Fruit fly (Drosophila melanogaster): ENCODE measurements around the gene Cyp9f3.

Cyp9f3 gene

dm6 chr3R:12364580-12364979 lies 34.1 kb downstream of the Cyp9f3 start, which contains the start of gene Tim17a1 (continued):
- no peak for TF ChIP-seq Poxn (GFP tag; IDR thresholded peaks at IDR 0.05)
- no peak for TF ChIP-seq sens (GFP tag)
- no peak for TF ChIP-seq Kr (GFP tag; optimal IDR thresholded peaks at IDR 0.05)
- TF ChIP-seq CG10147 (GFP tag; optimal IDR thresholded peaks at IDR 0.05) = no peak
- TF ChIP-seq CG9609 (GFP tag; optimal IDR thresholded peaks at IDR 0.05) = no peak
- TF ChIP-seq Doc2 (GFP tag; IDR thresholded peaks at IDR 0.05) = no peak

DNA sequence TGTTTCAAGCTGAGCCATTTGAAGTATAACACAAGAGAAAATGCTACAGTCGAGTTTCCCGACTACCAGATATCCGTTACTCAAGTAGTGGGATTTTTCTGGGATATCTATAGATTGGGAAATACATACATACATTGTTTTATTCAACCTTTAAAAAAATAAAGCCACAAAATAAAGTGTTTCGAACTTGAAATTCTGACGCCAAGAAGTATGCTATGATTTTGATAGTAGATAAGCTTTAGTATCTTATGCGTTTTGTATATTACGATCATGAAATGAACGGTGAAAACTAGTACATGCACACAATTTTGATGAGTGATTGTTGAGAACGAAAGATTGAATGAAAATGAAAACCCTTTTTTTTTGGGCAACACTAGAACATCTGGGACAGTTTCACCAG lies 35.2 kb downstream of the Cyp9f3 start:
- TF ChIP-seq sob (GFP tag; IDR thresholded peaks at IDR 0.05) (no peak), CG11247 (GFP tag; IDR thresholded peaks at IDR 0.05) (no peak), grn (GFP tag; optimal IDR thresholded peaks at IDR 0.05) (peak; percentile 98)

- TF ChIP-seq Awh (GFP tag; IDR thresholded peaks at IDR 0.05) (0 out of 2 replicates have a peak, but pooled peaks have one; percentile 21), ftz-f1 (GFP tag; optimal IDR thresholded peaks at IDR 0.05) (no peak), sd (tag; optimal IDR thresholded peaks at IDR 0.05) (peak; percentile 18), CG10366 (GFP tag; IDR thresholded peaks at IDR 0.05) (no peak), abd-A (tag; optimal IDR thresholded peaks at IDR 0.05) (peak; percentile 33), sr (GFP tag; IDR thresholded peaks at IDR 0.05) (no peak), HLH3B (GFP tag; IDR thresholded peaks at IDR 0.05) (no peak), vvl (GFP tag; IDR thresholded peaks at IDR 0.05) (no peak), Ada2b (GFP tag; IDR thresholded peaks at IDR 0.05) (no peak), Blimp-1 (GFP tag; optimal IDR thresholded peaks at IDR 0.05) (peak; percentile 97), oc (tag; optimal IDR thresholded peaks at IDR 0.05) (peak; percentile 32), psq (GFP tag; optimal IDR thresholded peaks at IDR 0.05) (no peak), lbe (GFP tag; optimal IDR thresholded peaks at IDR 0.05) (no peak), kni (GFP tag; optimal IDR thresholded peaks at IDR 0.05) (peak; percentile 92), CG13624 (GFP tag; optimal IDR thresholded peaks at IDR 0.05) (no peak), sqz (GFP tag; optimal IDR thresholded peaks at IDR 0.05) (peak; percentile 73), HHEX (GFP tag; optimal IDR thresholded peaks at IDR 0.05) (no peak)
Measured at dm6 chr3R:12361962-12362497, 36.7 kb downstream of the Cyp9f3 start.

DNA sequence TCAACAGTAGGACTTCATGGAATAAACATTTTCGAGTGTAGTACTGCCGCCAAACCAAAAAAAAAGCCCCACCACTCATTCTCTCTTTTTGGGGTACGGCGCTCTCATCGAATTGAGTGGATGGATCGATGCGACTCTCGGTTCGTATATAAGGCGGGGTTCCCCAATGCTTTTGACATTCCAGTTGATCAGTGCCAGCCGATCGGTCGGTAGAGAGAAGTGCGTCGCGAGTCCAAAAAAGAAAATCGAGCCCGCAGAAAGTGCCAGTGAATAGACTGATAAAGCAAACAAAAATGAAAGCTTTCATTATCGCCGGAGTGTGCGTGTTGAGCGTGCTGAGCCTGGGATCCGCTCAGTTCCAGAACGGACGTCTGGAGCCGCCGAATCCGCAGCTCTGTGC lies 38.9 kb downstream of the Cyp9f3 start, which contains the start of gene CG4115:
TSS of gene CG4115 (plus strand) at position 172 of the 400 bp plus-strand sequence.
- no peak for TF ChIP-seq Vsx1 (GFP tag; optimal IDR thresholded peaks at IDR 0.05)
- TF ChIP-seq pzg (GFP tag; optimal IDR thresholded peaks at IDR 0.05) = no peak
- no peak for TF ChIP-seq CG10654 (GFP tag; optimal IDR thresholded peaks at IDR 0.05)
- no peak for TF ChIP-seq ATbp (GFP tag; optimal IDR thresholded peaks at IDR 0.05)
- no peak for TF ChIP-seq usp (GFP tag; optimal IDR thresholded peaks at IDR 0.05)
- no peak for TF ChIP-seq CG4854 (GFP tag; optimal IDR thresholded peaks at IDR 0.05)
- no peak for TF ChIP-seq zfh2 (GFP tag; optimal IDR thresholded peaks at IDR 0.05)
- TF ChIP-seq rib (GFP tag; IDR thresholded peaks at IDR 0.05) = 0 out of 2 replicates have a peak, but pooled peaks have one; percentile 21
- no peak for TF ChIP-seq CG8089 (GFP tag; optimal IDR thresholded peaks at IDR 0.05)
- TF ChIP-seq Opbp (GFP tag; IDR thresholded peaks at IDR 0.05; ENCODE audit: partially characterized antibody) = 0 out of 3 replicates have a peak, but pooled peaks have one; percentile 4
- 0 out of 2 replicates have a peak, but pooled peaks have one; percentile 10 for TF ChIP-seq stc (GFP tag; IDR thresholded peaks at IDR 0.05)
- 0 out of 3 replicates have a peak, but pooled peaks have one; percentile 15 for TF ChIP-seq gce (GFP tag; IDR thresholded peaks at IDR 0.05)
- no peak for TF ChIP-seq otp (GFP tag; IDR thresholded peaks at IDR 0.05)
- TF ChIP-seq Spps (tag; optimal IDR thresholded peaks at IDR 0.05) = no peak
- no peak for TF ChIP-seq CG4617 (GFP tag; optimal IDR thresholded peaks at IDR 0.05; ENCODE audit: borderline replicate concordance)
- TF ChIP-seq CG6175 (GFP tag; IDR thresholded peaks at IDR 0.05) = no peak
- TF ChIP-seq CG12769 (tag; optimal IDR thresholded peaks at IDR 0.05) = peak; percentile 13
- no peak for TF ChIP-seq unpg (GFP tag; optimal IDR thresholded peaks at IDR 0.05)
- no peak for TF ChIP-seq YL-1 (GFP tag; optimal IDR thresholded peaks at IDR 0.05)
- TF ChIP-seq Hr3 (GFP tag; optimal IDR thresholded peaks at IDR 0.05) = no peak
- peak; percentile 24; the same call in 1 of the 2 replicates for TF ChIP-seq CG13287 (GFP tag; IDR thresholded peaks at IDR 0.05; ENCODE audit: partially characterized antibody)
- 0 out of 3 replicates have a peak, but pooled peaks have one; percentile 5 for TF ChIP-seq row (GFP tag; IDR thresholded peaks at IDR 0.05)

Measured in whole organism, embryonic.